Fruit fly (Drosophila melanogaster) whole organism, embryonic: Measurements from ENCODE around the gene kis.
A peak's percentile ranks its signal among the peaks of the same experiment; 100 is the strongest.

ENCODE experiments used
- Adf1 ChIP-seq: fragments of 200-800 bp; sonication (Bioruptor generic); IDR thresholded peaks from 2 replicates; pipeline ENCODE4 v1.3.6; 2022; ENCODE audit warnings: missing biosample characterization, missing genetic modification characterization
- Atf6 ChIP-seq: fragments of 200-800 bp; sonication (Bioruptor generic); IDR thresholded peaks from 2 replicates; pipeline ENCODE4 v1.3.6; 2022; ENCODE audit warnings: missing biosample characterization, missing genetic modification characterization
- B-H2 ChIP-seq: fragments of 200-800 bp; sonication (Bioruptor generic); optimal IDR thresholded peaks from 2 replicates; lab custom pipeline; 2018; ENCODE audit warnings: missing biosample characterization, mild to moderate bottlenecking, missing genetic modification characterization
- BtbVII ChIP-seq: fragments of 200-800 bp; sonication (Bioruptor generic); optimal IDR thresholded peaks from 3 replicates; lab custom pipeline; 2017; ENCODE audit warnings: missing biosample characterization, mild to moderate bottlenecking, missing genetic modification characterization
- CG10147 ChIP-seq: fragments of 200-800 bp; sonication (Bioruptor generic); optimal IDR thresholded peaks from 2 replicates; lab custom pipeline; 2019; ENCODE audit warnings: missing biosample characterization, mild to moderate bottlenecking, missing genetic modification characterization, moderate library complexity
- CG10209 ChIP-seq: fragments of 200-800 bp; sonication (Bioruptor generic); optimal IDR thresholded peaks from 3 replicates; lab custom pipeline; 2017; ENCODE audit warnings: missing biosample characterization, mild to moderate bottlenecking, missing genetic modification characterization, missing genetic modification reagents
- CG10274 ChIP-seq: fragments of 200-800 bp; sonication (Bioruptor generic); optimal IDR thresholded peaks from 3 replicates; lab custom pipeline; 2017; ENCODE audit warnings: missing biosample characterization, mild to moderate bottlenecking, missing genetic modification characterization
- CG1233 ChIP-seq: fragments of 200-800 bp; sonication (Bioruptor generic); optimal IDR thresholded peaks from 4 replicates; lab custom pipeline; 2018; ENCODE audit warnings: missing biosample characterization, mild to moderate bottlenecking, missing genetic modification characterization
- CG1529 ChIP-seq: fragments of 200-800 bp; sonication (Bioruptor generic); optimal IDR thresholded peaks from 3 replicates; lab custom pipeline; 2018; ENCODE audit warnings: missing biosample characterization, missing genetic modification characterization
- CG15696 ChIP-seq: fragments of 200-800 bp; sonication (Bioruptor generic); optimal IDR thresholded peaks from 2 replicates; lab custom pipeline; 2019; ENCODE audit warnings: missing biosample characterization, mild to moderate bottlenecking, missing genetic modification characterization, moderate library complexity
- CG1602 ChIP-seq: fragments of 200-800 bp; sonication (Bioruptor generic); optimal IDR thresholded peaks from 3 replicates; lab custom pipeline; 2016; ENCODE audit warnings: missing biosample characterization, missing genetic modification characterization
- CG1792 ChIP-seq: fragments of 200-800 bp; sonication (Bioruptor generic); optimal IDR thresholded peaks from 2 replicates; lab custom pipeline; 2016; ENCODE audit warnings: missing biosample characterization, missing genetic modification characterization
- CG2678 ChIP-seq: fragments of 200-800 bp; sonication (Bioruptor generic); optimal IDR thresholded peaks from 3 replicates; lab custom pipeline; 2019; ENCODE audit warnings: missing biosample characterization, mild to moderate bottlenecking, missing genetic modification characterization, moderate library complexity
- CG31224 ChIP-seq: fragments of 200-800 bp; sonication (Bioruptor generic); IDR thresholded peaks from 2 replicates; pipeline ENCODE4 v1.3.6; 2022; ENCODE audit warnings: missing biosample characterization, missing genetic modification characterization
- CG32767 ChIP-seq: fragments of 200-800 bp; sonication (Bioruptor generic); IDR thresholded peaks from 2 replicates; pipeline ENCODE4 v1.3.6; 2022; ENCODE audit warnings: missing biosample characterization, missing genetic modification characterization
- CG3838 ChIP-seq: fragments of 200-800 bp; sonication (Bioruptor generic); optimal IDR thresholded peaks from 3 replicates; lab custom pipeline; 2016; ENCODE audit warnings: missing biosample characterization, missing genetic modification characterization
- CG3847 ChIP-seq: fragments of 200-800 bp; sonication (Bioruptor generic); IDR thresholded peaks from 2 replicates; pipeline ENCODE4 v1.3.6; 2022; ENCODE audit warnings: missing biosample characterization, missing genetic modification characterization
- CG5180 ChIP-seq: fragments of 200-800 bp; sonication (Bioruptor generic); optimal IDR thresholded peaks from 3 replicates; lab custom pipeline; 2017; ENCODE audit warnings: missing biosample characterization, missing genetic modification characterization, mild to moderate bottlenecking, moderate library complexity, missing genetic modification reagents
- CG7556 ChIP-seq: fragments of 200-800 bp; sonication (Bioruptor generic); optimal IDR thresholded peaks from 2 replicates; lab custom pipeline; 2017; ENCODE audit warnings: missing biosample characterization, mild to moderate bottlenecking, missing genetic modification characterization
- CG7786 ChIP-seq: fragments of 200-800 bp; sonication (Bioruptor generic); optimal IDR thresholded peaks from 2 replicates; lab custom pipeline; 2016; ENCODE audit warnings: missing biosample characterization, missing genetic modification characterization
- CHES-1-like ChIP-seq: fragments of 200-800 bp; sonication (Bioruptor generic); optimal IDR thresholded peaks from 2 replicates; lab custom pipeline; 2016; ENCODE audit warnings: missing biosample characterization, missing genetic modification characterization
- Drgx ChIP-seq: fragments of 200-800 bp; sonication (Bioruptor generic); IDR thresholded peaks from 2 replicates; pipeline ENCODE4 v1.3.6; 2022; ENCODE audit warnings: missing biosample characterization, missing genetic modification characterization
- E2f1 ChIP-seq: fragments of 200-800 bp; sonication (Bioruptor generic); IDR thresholded peaks from 2 replicates; pipeline ENCODE4 v1.3.6; 2022; ENCODE audit warnings: missing biosample characterization, missing genetic modification characterization
- HLHmδ ChIP-seq: fragments of 200-800 bp; sonication (Bioruptor generic); optimal IDR thresholded peaks from 2 replicates; lab custom pipeline; 2018; ENCODE audit warnings: missing biosample characterization, mild to moderate bottlenecking, missing genetic modification characterization, moderate library complexity
- Hmr ChIP-seq: fragments of 200-800 bp; sonication (Bioruptor generic); optimal IDR thresholded peaks from 3 replicates; lab custom pipeline; 2017; ENCODE audit warnings: mild to moderate bottlenecking, missing biosample characterization, missing genetic modification reagents, missing genetic modification characterization
- PHDP ChIP-seq: fragments of 200-800 bp; sonication (Bioruptor generic); optimal IDR thresholded peaks from 3 replicates; lab custom pipeline; 2018; ENCODE audit warnings: missing biosample characterization, mild to moderate bottlenecking, missing genetic modification characterization, moderate library complexity
- Pdp1 ChIP-seq, 2 experiments: fragments of 200-800 bp; sonication (Bioruptor generic); optimal IDR thresholded peaks; 3 replicates each; lab custom pipeline; 2016; ENCODE audit warnings: missing biosample characterization in 2 of 2, missing genetic modification characterization in 2 of 2, mild to moderate bottlenecking in 1 of 2, moderate library complexity in 1 of 2
- Ravus ChIP-seq: fragments of 200-800 bp; sonication (Bioruptor generic); IDR thresholded peaks from 2 replicates; pipeline ENCODE4 v1.3.6; 2022; ENCODE audit warnings: missing biosample characterization, missing genetic modification characterization
- Rx ChIP-seq: fragments of 200-800 bp; sonication (Bioruptor generic); IDR thresholded peaks from 2 replicates; pipeline ENCODE4 v1.3.6; 2022; ENCODE audit warnings: missing biosample characterization, missing genetic modification characterization
- Trl ChIP-seq, 3 experiments: fragments of >200 bp in 2 of 3; fragments of 200-800 bp in 1 of 3; sonication (Bioruptor generic) in 1 of 3; optimal IDR thresholded peaks; 2 replicates in 1 of 3; 3 replicates in 2 of 3; lab custom pipeline; 2016 to 2017; ENCODE audit warnings: missing biosample characterization in 1 of 3, missing genetic modification characterization in 1 of 3
- al ChIP-seq: fragments of 200-800 bp; sonication (Bioruptor generic); IDR thresholded peaks from 2 replicates; pipeline ENCODE4 v1.3.6; 2022; ENCODE audit warnings: missing biosample characterization, missing genetic modification characterization
- ara ChIP-seq: fragments of 200-800 bp; sonication (Bioruptor generic); IDR thresholded peaks from 2 replicates; pipeline ENCODE4 v1.3.6; 2022; ENCODE audit warnings: missing biosample characterization, missing genetic modification characterization
- az2 ChIP-seq: fragments of 200-800 bp; sonication (Bioruptor generic); optimal IDR thresholded peaks from 3 replicates; lab custom pipeline; 2016; ENCODE audit warnings: missing biosample characterization, missing genetic modification characterization
- bsh ChIP-seq, 2 experiments: fragments of 200-800 bp; sonication (Bioruptor generic); optimal IDR thresholded peaks; 2 replicates each; lab custom pipeline; 2017 to 2018; ENCODE audit warnings: mild to moderate bottlenecking in 2 of 2, missing biosample characterization in 2 of 2, missing genetic modification characterization in 2 of 2, moderate library complexity in 1 of 2
- cad ChIP-seq: fragments of >200 bp; optimal IDR thresholded peaks from 2 replicates; lab custom pipeline; 2017; ENCODE audit warnings: missing biosample characterization, missing genetic modification characterization
- chm ChIP-seq: fragments of 200-800 bp; sonication (Bioruptor generic); IDR thresholded peaks from 2 replicates; pipeline ENCODE4 v1.3.6; 2022; ENCODE audit warnings: missing biosample characterization, missing genetic modification characterization
- corto ChIP-seq: fragments of 200-800 bp; sonication (Bioruptor generic); optimal IDR thresholded peaks from 2 replicates; lab custom pipeline; 2016; ENCODE audit warnings: missing biosample characterization, mild to moderate bottlenecking, missing genetic modification characterization, moderate library complexity
- emc ChIP-seq: fragments of 200-800 bp; sonication (Bioruptor generic); optimal IDR thresholded peaks from 2 replicates; lab custom pipeline; 2016; ENCODE audit warnings: missing biosample characterization, missing genetic modification characterization
- eyg ChIP-seq: fragments of 200-800 bp; sonication (Bioruptor generic); optimal IDR thresholded peaks from 3 replicates; lab custom pipeline; 2016; ENCODE audit warnings: missing biosample characterization, missing genetic modification characterization
- fd102C ChIP-seq: fragments of 200-800 bp; sonication (Bioruptor generic); optimal IDR thresholded peaks from 2 replicates; lab custom pipeline; 2018; ENCODE audit warnings: missing biosample characterization, mild to moderate bottlenecking, missing genetic modification characterization, moderate library complexity
- fu2 ChIP-seq: fragments of 200-800 bp; sonication (Bioruptor generic); optimal IDR thresholded peaks from 2 replicates; lab custom pipeline; 2016; ENCODE audit warnings: missing biosample characterization, missing genetic modification characterization
- gsb ChIP-seq: fragments of 200-800 bp; sonication (Bioruptor generic); IDR thresholded peaks from 2 replicates; pipeline ENCODE4 v1.3.6; 2022; ENCODE audit warnings: missing biosample characterization, missing genetic modification characterization
- her ChIP-seq: fragments of 200-800 bp; sonication (Bioruptor generic); optimal IDR thresholded peaks from 2 replicates; lab custom pipeline; 2016; ENCODE audit warnings: missing biosample characterization, missing genetic modification characterization
- lmd ChIP-seq: fragments of 200-800 bp; sonication (Bioruptor generic); IDR thresholded peaks from 2 replicates; pipeline ENCODE4 v1.3.6; 2022; ENCODE audit warnings: missing biosample characterization, missing genetic modification characterization
- maf-S ChIP-seq: fragments of 200-800 bp; sonication (Bioruptor generic); optimal IDR thresholded peaks from 2 replicates; lab custom pipeline; 2016; ENCODE audit warnings: missing biosample characterization, missing genetic modification characterization
- salm ChIP-seq: fragments of 200-800 bp; sonication (Bioruptor generic); optimal IDR thresholded peaks from 2 replicates; lab custom pipeline; 2018; ENCODE audit warnings: missing biosample characterization, mild to moderate bottlenecking, missing genetic modification characterization
- sqz ChIP-seq: fragments of 200-800 bp; sonication (Bioruptor generic); optimal IDR thresholded peaks from 3 replicates; lab custom pipeline; 2018; ENCODE audit warnings: missing biosample characterization, mild to moderate bottlenecking, missing genetic modification characterization
- vvl ChIP-seq: fragments of 200-800 bp; sonication (Bioruptor generic); IDR thresholded peaks from 2 replicates; pipeline ENCODE4 v1.3.6; 2022; ENCODE audit warnings: missing biosample characterization, missing genetic modification characterization
- wek ChIP-seq: fragments of 200-800 bp; sonication (Bioruptor generic); optimal IDR thresholded peaks from 3 replicates; lab custom pipeline; 2018; ENCODE audit warnings: missing biosample characterization, mild to moderate bottlenecking, missing genetic modification characterization, moderate library complexity
- zen ChIP-seq: fragments of 200-800 bp; sonication (Bioruptor generic); optimal IDR thresholded peaks from 3 replicates; lab custom pipeline; 2018; ENCODE audit warnings: missing biosample characterization, mild to moderate bottlenecking, missing genetic modification characterization, moderate library complexity

The kis gene

DNA sequence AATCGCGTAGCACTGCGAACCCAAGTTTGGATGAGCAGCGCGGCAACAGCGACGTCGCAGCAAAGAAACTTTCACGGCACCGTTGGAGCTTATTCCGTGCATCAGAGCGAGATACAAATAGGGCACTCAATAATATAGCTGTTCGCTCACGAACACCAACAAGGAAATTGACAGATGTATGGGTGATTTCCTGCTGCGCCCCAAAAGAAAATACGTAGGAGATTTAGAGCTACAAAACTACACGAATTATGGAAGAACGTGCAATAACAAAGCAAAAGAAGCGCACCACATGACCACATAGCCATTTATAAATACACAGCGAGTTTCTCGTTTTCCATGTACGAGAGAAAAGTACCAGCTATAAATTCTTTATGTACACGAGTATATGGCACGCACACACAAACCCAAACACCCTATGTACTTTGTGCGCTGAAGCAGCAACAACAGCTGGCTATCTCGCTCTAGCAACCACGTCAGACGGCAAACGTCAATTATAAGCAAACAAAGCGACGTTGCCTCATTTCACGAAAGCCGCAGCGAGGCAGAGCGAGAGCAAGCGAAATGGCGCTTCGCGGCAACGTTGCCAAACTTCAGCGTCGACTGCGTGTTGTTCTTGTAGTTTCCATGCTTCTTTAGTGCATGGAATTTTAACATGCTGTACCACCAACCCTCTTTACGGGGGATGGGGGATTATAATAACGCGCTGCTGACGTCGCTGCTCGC is 89.0 kb downstream of the kis start (continued):
- TF ChIP-seq gsb (GFP tag; lab: Robert Waterston, UW) (no peak), al (GFP tag; lab: Robert Waterston, UW) (no peak), wek (GFP tag; lab: Kevin White, UChicago) (peak; percentile 31), CG1792 (GFP tag; lab: Kevin White, UChicago) (no peak), fd102C (peak; percentile 25), CG1233 (GFP tag; lab: Kevin White, UChicago) (peak; percentile 16), sqz (GFP tag; lab: Kevin White, UChicago) (peak; percentile 69), CG31224 (no peak), CG1602 (GFP tag; lab: Kevin White, UChicago) (no peak), CG10274 (peak; percentile 41), bsh (GFP tag; optimal IDR thresholded peaks at IDR 0.05; lab: Kevin White, UChicago) (peak in 1 of 2 experiments; percentile 8), HLHmδ (GFP tag; lab: Kevin White, UChicago) (peak; percentile 76), Hmr (GFP tag; lab: Kevin White, UChicago) (peak; percentile 50), CG2678 (tag; lab: Kevin White, UChicago) (peak; percentile 27), CG32767 (GFP tag; lab: Robert Waterston, UW) (no peak), ara (GFP tag; lab: Robert Waterston, UW) (no peak), CG5180 (GFP tag; lab: Kevin White, UChicago) (peak; percentile 30), BtbVII (GFP tag; lab: Kevin White, UChicago) (peak; percentile 52), Ravus (GFP tag; lab: Robert Waterston, UW) (no peak), B-H2 (GFP tag; lab: Kevin White, UChicago) (peak; percentile 89), CG3838 (no peak), Adf1 (GFP tag; lab: Robert Waterston, UW) (no peak), az2 (GFP tag; lab: Kevin White, UChicago) (no peak), CHES-1-like (peak; percentile 11), PHDP (tag; lab: Kevin White, UChicago) (peak; percentile 8), cad (GFP tag; lab: Kevin White, UChicago) (peak; percentile 63), chm (no peak), vvl (GFP tag; lab: Robert Waterston, UW) (no peak), her (GFP tag; lab: Kevin White, UChicago) (no peak), CG3847 (no peak), Drgx (GFP tag; lab: Robert Waterston, UW) (no peak), Pdp1 (GFP tag; optimal IDR thresholded peaks at IDR 0.05; lab: Kevin White, UChicago) (peak in 1 of 2 experiments; percentile 77), Rx (GFP tag; lab: Robert Waterston, UW) (no peak), salm (tag; lab: Kevin White, UChicago) (peak; percentile 12), Trl (optimal IDR thresholded peaks at IDR 0.05; lab: Kevin White, UChicago) (peak in 1 of 2 experiments; percentile 19), Trl (GFP tag; optimal IDR thresholded peaks at IDR 0.05; lab: Kevin White, UChicago) (no peak), CG10209 (no peak), E2f1 (GFP tag; lab: Robert Waterston, UW) (no peak), emc (GFP tag; lab: Kevin White, UChicago) (no peak), CG7556 (GFP tag; lab: Kevin White, UChicago) (no peak), Atf6 (GFP tag; lab: Robert Waterston, UW) (no peak), zen (tag; lab: Kevin White, UChicago) (peak; percentile 80), eyg (GFP tag; lab: Kevin White, UChicago) (peak; percentile 12), fu2 (GFP tag; lab: Kevin White, UChicago) (no peak), lmd (GFP tag; lab: Robert Waterston, UW) (no peak), CG15696 (peak; percentile 51), CG1529 (GFP tag; lab: Kevin White, UChicago) (peak; percentile 44), corto (GFP tag; lab: Kevin White, UChicago) (peak; percentile 74), CG10147 (peak; percentile 26), CG7786 (peak; percentile 16), maf-S (no peak)
